Worm (Caenorhabditis elegans): ENCODE measurements around the gene exc-9.

- TF ChIP-seq egl-43 (GFP tag; IDR thresholded peaks at IDR 0.05) = no peak
- TF ChIP-seq F26F4.8 (GFP tag; conservative IDR thresholded peaks at IDR 0.05) = no peak
- no peak for TF ChIP-seq nhr-10 (tag; optimal IDR thresholded peaks at IDR 0.05)
- no peak for TF ChIP-seq dmd-9 (GFP tag; IDR thresholded peaks at IDR 0.05)
- no peak for TF ChIP-seq nhr-102 (tag; optimal IDR thresholded peaks at IDR 0.05)
- TF ChIP-seq mes-2 (tag; optimal IDR thresholded peaks at IDR 0.05; ENCODE audit: poor library complexity, severe bottlenecking) = no peak
- no peak for TF ChIP-seq vab-7 (GFP tag; IDR thresholded peaks at IDR 0.05)
- TF ChIP-seq egl-27 (tag; optimal IDR thresholded peaks at IDR 0.05) = no peak
- no peak for TF ChIP-seq pqm-1 (tag; optimal IDR thresholded peaks at IDR 0.05)
These were observed 16.0 kb upstream of the exc-9 start, which contains the start of gene csr-1 for ce11 chrIV:7956643-7957317.
